Worm (Caenorhabditis elegans) whole organism, early embryonic: ENCODE data around the gene fbxa-179.

Experiments used
- B0310.2 ChIP-seq: sonication (generic microtip); optimal IDR thresholded peaks from 2 replicates; lab custom pipeline; 2016; ENCODE audit warnings: mild to moderate bottlenecking, missing genetic modification characterization, missing compliant biosample characterization
- F13C5.2 ChIP-seq: sonication (generic microtip); optimal IDR thresholded peaks from 2 replicates; lab custom pipeline; 2017; ENCODE audit warnings: mild to moderate bottlenecking, missing genetic modification characterization, inconsistent platforms, missing compliant biosample characterization
- aly-1 ChIP-seq: sonication (generic microtip); optimal IDR thresholded peaks from 2 replicates; lab custom pipeline; 2016; ENCODE audit warnings: missing genetic modification characterization, missing compliant biosample characterization
- ama-1 ChIP-seq: fragments of 150-350 bp; optimal IDR thresholded peaks from 2 replicates; lab custom pipeline; 2014
- ceh-13 ChIP-seq: fragments of 200-800 bp; sonication (Bioruptor generic); optimal IDR thresholded peaks from 2 replicates; lab custom pipeline; 2018; ENCODE audit warnings: mild to moderate bottlenecking, missing genetic modification characterization, missing compliant biosample characterization
- ceh-36 ChIP-seq: sonication (generic microtip); optimal IDR thresholded peaks from 2 replicates; lab custom pipeline; 2016; ENCODE audit warnings: missing genetic modification characterization, inconsistent platforms, missing compliant biosample characterization
- ets-7 ChIP-seq: sonication (generic microtip); optimal IDR thresholded peaks from 2 replicates; lab custom pipeline; 2016; ENCODE audit warnings: missing genotype, missing genetic modification characterization, missing compliant biosample characterization
- flt-1 ChIP-seq: fragments of 200-800 bp; sonication (Bioruptor generic); IDR thresholded peaks from 2 replicates; pipeline ENCODE4 v1.3.6; 2022; ENCODE audit warnings: missing genetic modification characterization, missing compliant biosample characterization
- hmbx-1 ChIP-seq: sonication (generic microtip); optimal IDR thresholded peaks from 2 replicates; lab custom pipeline; 2016; ENCODE audit warnings: mild to moderate bottlenecking, missing genetic modification characterization, missing compliant biosample characterization
- hmg-4 ChIP-seq: fragments of 200-800 bp; sonication (Bioruptor generic); optimal IDR thresholded peaks from 2 replicates; lab custom pipeline; 2018; ENCODE audit warnings: mild to moderate bottlenecking, missing genetic modification characterization, missing compliant biosample characterization
- hnd-1 ChIP-seq: sonication (generic microtip); optimal IDR thresholded peaks from 2 replicates; lab custom pipeline; 2016; ENCODE audit warnings: missing genetic modification characterization, missing compliant biosample characterization
- pes-1 ChIP-seq: fragments of 200-800 bp; sonication (Bioruptor generic); IDR thresholded peaks from 2 replicates; pipeline ENCODE4 v1.3.6; 2022; ENCODE audit warnings: missing genetic modification reagents, missing genetic modification characterization, missing compliant biosample characterization
- scrt-1 ChIP-seq: fragments of 200-800 bp; sonication (Bioruptor generic); IDR thresholded peaks from 2 replicates; pipeline ENCODE4 v1.3.6; 2022; ENCODE audit warnings: missing genetic modification characterization, missing compliant biosample characterization
- sea-1 ChIP-seq: fragments of 200-800 bp; sonication (Bioruptor generic); conservative IDR thresholded peaks from 2 replicates; pipeline ENCODE4 v1.3.6; 2022; ENCODE audit warnings: missing genetic modification characterization, missing compliant biosample characterization
- tbx-11 ChIP-seq: fragments of 200-800 bp; sonication (Bioruptor generic); IDR thresholded peaks from 2 replicates; pipeline ENCODE4 v1.3.6; 2022; ENCODE audit warnings: missing genetic modification characterization, missing compliant biosample characterization
- tbx-37 ChIP-seq: fragments of 200-800 bp; sonication (Bioruptor generic); conservative IDR thresholded peaks from 2 replicates; pipeline ENCODE4 v1.3.6; 2022; ENCODE audit warnings: missing genetic modification reagents, missing genetic modification characterization, missing compliant biosample characterization
- tra-4 ChIP-seq: sonication (generic microtip); optimal IDR thresholded peaks from 2 replicates; lab custom pipeline; 2017; ENCODE audit warnings: missing genetic modification characterization, missing compliant biosample characterization

The fbxa-179 gene

ce11 chrX:14442321-14442720 is 29.6 kb upstream of the fbxa-179 start, which contains the start of gene F23D12.3:
Gene F23D12.3 (plus strand): TSS chrX:14442621.
- TF ChIP-seq ets-7, result no peak
- TF ChIP-seq tbx-37 (GFP tag; lab: Robert Waterston, UW), result no peak
- no peak for TF ChIP-seq ama-1
- TF ChIP-seq ceh-13 (GFP tag; lab: Kevin White, UChicago), result no peak
- TF ChIP-seq hnd-1 (tag; lab: Kevin White, UChicago), result no peak
- no peak for TF ChIP-seq pes-1 (GFP tag; lab: Robert Waterston, UW)
- no peak for TF ChIP-seq hmg-4 (GFP tag; lab: Kevin White, UChicago)

ce11 chrX:14435648-14436155 is 23.0 kb upstream of the fbxa-179 start:
- TF ChIP-seq tbx-11 (GFP tag; lab: Robert Waterston, UW), result no peak
- TF ChIP-seq hmbx-1, result no peak
- TF ChIP-seq pes-1 (GFP tag; lab: Robert Waterston, UW), result no peak
- no peak for TF ChIP-seq ets-7
- TF ChIP-seq aly-1 (tag; lab: Kevin White, UChicago), result no peak
- no peak for TF ChIP-seq ceh-36
- no peak for TF ChIP-seq tra-4 (tag; lab: Kevin White, UChicago)
- TF ChIP-seq B0310.2 (tag; lab: Kevin White, UChicago), result no peak
- TF ChIP-seq scrt-1 (GFP tag; lab: Robert Waterston, UW), result no peak

- TF ChIP-seq hmbx-1, result no peak
- no peak for TF ChIP-seq B0310.2 (tag; lab: Kevin White, UChicago)
- no peak for TF ChIP-seq ama-1
- no peak for TF ChIP-seq ceh-36
- no peak for TF ChIP-seq flt-1 (GFP tag; lab: Robert Waterston, UW)
- no peak for TF ChIP-seq tbx-37 (GFP tag; lab: Robert Waterston, UW)
- no peak for TF ChIP-seq tra-4 (tag; lab: Kevin White, UChicago)
- TF ChIP-seq ets-7, result no peak
- TF ChIP-seq scrt-1 (GFP tag; lab: Robert Waterston, UW), result no peak
- TF ChIP-seq tbx-11 (GFP tag; lab: Robert Waterston, UW), result no peak
- TF ChIP-seq F13C5.2 (tag; lab: Kevin White, UChicago), result no peak
Observed at ce11 chrX:14430436-14430835, 17.8 kb upstream of the fbxa-179 start.

DNA sequence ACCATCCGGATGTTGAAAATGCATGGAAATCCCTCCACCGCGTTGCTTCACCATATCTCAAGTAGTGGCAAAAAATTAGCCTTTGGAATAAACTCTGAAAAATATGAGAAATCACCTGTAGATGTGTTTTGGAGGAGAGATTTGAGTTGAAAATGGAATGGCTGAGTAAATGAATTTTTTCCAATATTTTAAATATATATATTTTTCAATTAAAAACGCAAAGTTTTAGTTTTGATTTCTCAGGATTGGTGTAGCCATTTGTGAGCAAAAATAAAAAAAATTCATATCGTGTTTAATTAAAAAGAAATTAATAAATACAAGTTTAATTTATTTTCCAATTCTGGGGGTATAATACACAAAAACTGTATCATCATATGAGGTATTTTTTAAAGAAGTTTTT is 15.4 kb upstream of the fbxa-179 start, which contains the start of gene F23D12.1:
Gene F23D12.1, minus strand, starts transcription at position 101 of the 400 bp plus-strand sequence.
- TF ChIP-seq hnd-1 (tag; lab: Kevin White, UChicago) (no peak), tra-4 (tag; lab: Kevin White, UChicago) (no peak), pes-1 (GFP tag; lab: Robert Waterston, UW) (no peak), sea-1 (GFP tag; lab: Robert Waterston, UW) (no peak), tbx-37 (GFP tag; lab: Robert Waterston, UW) (no peak), ama-1 (no peak), ceh-36 (no peak), F13C5.2 (tag; lab: Kevin White, UChicago) (no peak), ets-7 (no peak), flt-1 (GFP tag; lab: Robert Waterston, UW) (no peak), hmbx-1 (no peak), aly-1 (tag; lab: Kevin White, UChicago) (no peak), ceh-13 (GFP tag; lab: Kevin White, UChicago) (no peak), hmg-4 (GFP tag; lab: Kevin White, UChicago) (no peak), tbx-11 (GFP tag; lab: Robert Waterston, UW) (no peak), B0310.2 (tag; lab: Kevin White, UChicago) (no peak)

ce11 chrX:14424673-14425072 is 12.0 kb upstream of the fbxa-179 start, which contains the start of gene F23D12.11:
Gene F23D12.11 (minus strand): TSS chrX:14424751.
- no peak for TF ChIP-seq ceh-36
- no peak for TF ChIP-seq B0310.2 (tag; lab: Kevin White, UChicago)
- TF ChIP-seq flt-1 (GFP tag; lab: Robert Waterston, UW), result no peak
- TF ChIP-seq tbx-37 (GFP tag; lab: Robert Waterston, UW), result no peak

- no peak for TF ChIP-seq ceh-36
- no peak for TF ChIP-seq flt-1 (GFP tag; lab: Robert Waterston, UW)
- TF ChIP-seq sea-1 (GFP tag; lab: Robert Waterston, UW), result no peak
- TF ChIP-seq pes-1 (GFP tag; lab: Robert Waterston, UW), result no peak
- TF ChIP-seq ceh-13 (GFP tag; lab: Kevin White, UChicago), result no peak
- no peak for TF ChIP-seq F13C5.2 (tag; lab: Kevin White, UChicago)
- no peak for TF ChIP-seq tra-4 (tag; lab: Kevin White, UChicago)
- TF ChIP-seq hmg-4 (GFP tag; lab: Kevin White, UChicago), result no peak
- TF ChIP-seq hmbx-1, result no peak
- no peak for TF ChIP-seq scrt-1 (GFP tag; lab: Robert Waterston, UW)
- no peak for TF ChIP-seq B0310.2 (tag; lab: Kevin White, UChicago)
- no peak for TF ChIP-seq ets-7
- no peak for TF ChIP-seq aly-1 (tag; lab: Kevin White, UChicago)
- no peak for TF ChIP-seq tbx-37 (GFP tag; lab: Robert Waterston, UW)
- TF ChIP-seq ama-1, result no peak
- TF ChIP-seq hnd-1 (tag; lab: Kevin White, UChicago), result no peak
- no peak for TF ChIP-seq tbx-11 (GFP tag; lab: Robert Waterston, UW)
Observed at ce11 chrX:14424186-14424585, 11.5 kb upstream of the fbxa-179 start.

ce11 chrX:14423105-14423504 is 10.4 kb upstream of the fbxa-179 start, which contains the start of gene fipr-3:
Gene fipr-3 (plus strand): TSS chrX:14423405.
- no peak for TF ChIP-seq tbx-37 (GFP tag; lab: Robert Waterston, UW)
- no peak for TF ChIP-seq pes-1 (GFP tag; lab: Robert Waterston, UW)
- no peak for TF ChIP-seq hmg-4 (GFP tag; lab: Kevin White, UChicago)
- no peak for TF ChIP-seq scrt-1 (GFP tag; lab: Robert Waterston, UW)
- TF ChIP-seq B0310.2 (tag; lab: Kevin White, UChicago), result no peak
- no peak for TF ChIP-seq tbx-11 (GFP tag; lab: Robert Waterston, UW)
- TF ChIP-seq sea-1 (GFP tag; lab: Robert Waterston, UW), result no peak
- no peak for TF ChIP-seq hmbx-1
- TF ChIP-seq ama-1, result no peak
- TF ChIP-seq ets-7, result no peak
- no peak for TF ChIP-seq tra-4 (tag; lab: Kevin White, UChicago)
- TF ChIP-seq flt-1 (GFP tag; lab: Robert Waterston, UW), result no peak
- no peak for TF ChIP-seq ceh-13 (GFP tag; lab: Kevin White, UChicago)
- no peak for TF ChIP-seq F13C5.2 (tag; lab: Kevin White, UChicago)
- TF ChIP-seq aly-1 (tag; lab: Kevin White, UChicago), result no peak
- no peak for TF ChIP-seq ceh-36
- no peak for TF ChIP-seq hnd-1 (tag; lab: Kevin White, UChicago)
